Worm (Caenorhabditis elegans): ENCODE measurements around the gene ZK899.6.

DNA sequence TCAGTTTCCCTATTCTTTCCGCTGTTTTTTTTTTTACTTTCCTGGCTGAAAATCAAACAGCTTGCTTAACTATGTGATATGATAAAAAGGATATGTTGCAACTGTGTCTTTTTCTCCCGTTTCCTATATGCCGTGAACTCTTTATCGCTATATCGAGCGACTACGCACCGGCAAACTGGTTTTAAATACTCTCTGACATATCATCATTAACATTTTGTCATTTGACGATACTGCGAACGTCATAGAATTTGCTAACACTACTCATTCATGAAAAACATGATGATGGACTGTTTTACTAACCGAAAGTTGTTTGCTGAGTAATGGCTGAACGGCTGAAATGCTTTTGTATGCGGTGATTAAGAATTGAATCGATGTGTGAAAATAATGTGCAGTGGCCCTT lies 28.3 kb downstream of the ZK899.6 start:
- TF ChIP-seq nhr-25 (tag; optimal IDR thresholded peaks at IDR 0.05) = no peak
- TF ChIP-seq blmp-1 (tag; optimal IDR thresholded peaks at IDR 0.05; ENCODE audit: insufficient read depth) = no peak
- no peak for TF ChIP-seq lin-39 (tag; optimal IDR thresholded peaks at IDR 0.05)
- no peak for TF ChIP-seq elt-1 (tag; optimal IDR thresholded peaks at IDR 0.05)
- TF ChIP-seq lsy-2 (tag; optimal IDR thresholded peaks at IDR 0.05) = no peak
- TF ChIP-seq lin-13 (GFP tag; optimal IDR thresholded peaks at IDR 0.05) = no peak

Measured in whole organism, L2 larva.